Fruit fly (Drosophila melanogaster) whole organism, embryonic: ENCODE results near the gene Tfb5.

Source experiments
- Antp ChIP-seq: fragments of 200-800 bp; sonication (Bioruptor generic); optimal IDR thresholded peaks from 3 replicates; lab custom pipeline; 2016; ENCODE audit warnings: missing biosample characterization, missing genetic modification characterization
- Blimp-1 ChIP-seq: fragments of 200-800 bp; sonication (Bioruptor generic); optimal IDR thresholded peaks from 3 replicates; lab custom pipeline; 2018; ENCODE audit warnings: missing biosample characterization, missing genetic modification characterization, mild to moderate bottlenecking, moderate library complexity, missing genetic modification reagents
- CG10543 ChIP-seq: fragments of 200-800 bp; sonication (Bioruptor generic); optimal IDR thresholded peaks from 3 replicates; lab custom pipeline; 2017; ENCODE audit warnings: missing biosample characterization, mild to moderate bottlenecking, missing genetic modification characterization, moderate library complexity
- CG11696 ChIP-seq: fragments of 200-800 bp; sonication (Bioruptor generic); IDR thresholded peaks from 2 replicates; pipeline ENCODE4 v1.3.6; 2022; ENCODE audit warnings: missing biosample characterization, missing genetic modification characterization
- CG12299 ChIP-seq: fragments of 200-800 bp; sonication (Bioruptor generic); optimal IDR thresholded peaks from 2 replicates; lab custom pipeline; 2018; ENCODE audit warnings: missing biosample characterization, mild to moderate bottlenecking, missing genetic modification characterization
- CG16815 ChIP-seq: fragments of 200-800 bp; sonication (Bioruptor generic); optimal IDR thresholded peaks from 3 replicates; lab custom pipeline; 2017; ENCODE audit warnings: missing biosample characterization, mild to moderate bottlenecking, missing genetic modification characterization
- CG17186 ChIP-seq: fragments of 200-800 bp; sonication (Bioruptor generic); optimal IDR thresholded peaks from 3 replicates; lab custom pipeline; 2017; ENCODE audit warnings: missing biosample characterization, missing genetic modification reagents, missing genetic modification characterization
- CG17568 ChIP-seq: fragments of 200-800 bp; sonication (Bioruptor generic); optimal IDR thresholded peaks from 2 replicates; lab custom pipeline; 2018; ENCODE audit warnings: missing biosample characterization, mild to moderate bottlenecking, missing genetic modification characterization, moderate library complexity
- CG17802 ChIP-seq: fragments of 200-800 bp; sonication (Bioruptor generic); optimal IDR thresholded peaks from 2 replicates; lab custom pipeline; 2018; ENCODE audit warnings: missing biosample characterization, mild to moderate bottlenecking, missing genetic modification characterization, moderate library complexity
- CG1792 ChIP-seq: fragments of 200-800 bp; sonication (Bioruptor generic); optimal IDR thresholded peaks from 2 replicates; lab custom pipeline; 2016; ENCODE audit warnings: missing biosample characterization, missing genetic modification characterization
- CG2202 ChIP-seq: fragments of 200-800 bp; sonication (Bioruptor generic); optimal IDR thresholded peaks from 2 replicates; lab custom pipeline; 2018; ENCODE audit warnings: missing biosample characterization, mild to moderate bottlenecking, missing genetic modification characterization
- CG30403 ChIP-seq: fragments of 200-800 bp; sonication (Bioruptor generic); optimal IDR thresholded peaks from 3 replicates; lab custom pipeline; 2016; ENCODE audit warnings: missing biosample characterization, missing genetic modification characterization
- CG31224 ChIP-seq: fragments of 200-800 bp; sonication (Bioruptor generic); IDR thresholded peaks from 2 replicates; pipeline ENCODE4 v1.3.6; 2022; ENCODE audit warnings: missing biosample characterization, missing genetic modification characterization
- CG42726 ChIP-seq: fragments of 200-800 bp; sonication (Bioruptor generic); IDR thresholded peaks from 2 replicates; pipeline ENCODE4 v1.3.6; 2022; ENCODE audit warnings: missing biosample characterization, missing genetic modification characterization; ENCODE audit not compliant: partially characterized antibody
- CG4404 ChIP-seq: fragments of 200-800 bp; sonication (Bioruptor generic); IDR thresholded peaks from 2 replicates; pipeline ENCODE4 v1.3.6; 2022; ENCODE audit warnings: missing biosample characterization, missing genetic modification characterization
- CG6791 ChIP-seq: fragments of 200-800 bp; sonication (Bioruptor generic); IDR thresholded peaks from 3 replicates; pipeline ENCODE4 v1.3.6; 2022; ENCODE audit warnings: missing biosample characterization, missing genetic modification characterization; ENCODE audit not compliant: partially characterized antibody
- CG9609 ChIP-seq: fragments of 200-800 bp; sonication (Bioruptor generic); optimal IDR thresholded peaks from 3 replicates; lab custom pipeline; 2016; ENCODE audit warnings: missing biosample characterization, missing genetic modification characterization
- CG9797 ChIP-seq: fragments of 200-800 bp; sonication (Bioruptor generic); optimal IDR thresholded peaks from 3 replicates; lab custom pipeline; 2018; ENCODE audit warnings: missing biosample characterization, mild to moderate bottlenecking, missing genetic modification characterization
- CHES-1-like ChIP-seq: fragments of 200-800 bp; sonication (Bioruptor generic); optimal IDR thresholded peaks from 2 replicates; lab custom pipeline; 2016; ENCODE audit warnings: missing biosample characterization, missing genetic modification characterization
- Camta ChIP-seq: fragments of 200-800 bp; sonication (Bioruptor generic); optimal IDR thresholded peaks from 2 replicates; lab custom pipeline; 2016; ENCODE audit warnings: missing biosample characterization, missing genetic modification characterization
- D19B ChIP-seq: fragments of 200-800 bp; sonication (Bioruptor generic); optimal IDR thresholded peaks from 2 replicates; lab custom pipeline; 2017; ENCODE audit warnings: missing biosample characterization, mild to moderate bottlenecking, missing genetic modification characterization
- Dfd ChIP-seq, 2 experiments: fragments of >200 bp; optimal IDR thresholded peaks; 2 replicates each; lab custom pipeline; 2017; ENCODE audit warnings: missing biosample characterization in 2 of 2, missing genetic modification characterization in 2 of 2
- Doc3 ChIP-seq: fragments of 200-800 bp; sonication (Bioruptor generic); IDR thresholded peaks from 3 replicates; pipeline ENCODE4 v1.3.6; 2022; ENCODE audit warnings: missing biosample characterization, missing genetic modification characterization; ENCODE audit not compliant: partially characterized antibody
- Drgx ChIP-seq: fragments of 200-800 bp; sonication (Bioruptor generic); IDR thresholded peaks from 2 replicates; pipeline ENCODE4 v1.3.6; 2022; ENCODE audit warnings: missing biosample characterization, missing genetic modification characterization
- Jarid2 ChIP-seq: fragments of 200-800 bp; sonication (Bioruptor generic); optimal IDR thresholded peaks from 3 replicates; lab custom pipeline; 2017; ENCODE audit warnings: mild to moderate bottlenecking, missing biosample characterization, missing genetic modification reagents, missing genetic modification characterization
- Optix ChIP-seq: fragments of 200-800 bp; sonication (Bioruptor generic); IDR thresholded peaks from 3 replicates; pipeline ENCODE4 v1.3.6; 2022; ENCODE audit warnings: missing biosample characterization, missing genetic modification characterization
- Sox100B ChIP-seq: fragments of 200-800 bp; sonication (Bioruptor generic); optimal IDR thresholded peaks from 3 replicates; lab custom pipeline; 2018; ENCODE audit warnings: missing biosample characterization, mild to moderate bottlenecking, missing genetic modification characterization
- Spps ChIP-seq: fragments of 200-800 bp; sonication (Bioruptor generic); optimal IDR thresholded peaks from 2 replicates; lab custom pipeline; 2018; ENCODE audit warnings: missing biosample characterization, mild to moderate bottlenecking, missing genetic modification characterization
- Xbp1 ChIP-seq: fragments of 200-800 bp; sonication (Bioruptor generic); optimal IDR thresholded peaks from 3 replicates; lab custom pipeline; 2016; ENCODE audit warnings: missing biosample characterization, mild to moderate bottlenecking, missing genetic modification characterization
- abd-A ChIP-seq: fragments of 200-800 bp; sonication (Bioruptor generic); optimal IDR thresholded peaks from 3 replicates; lab custom pipeline; 2019; ENCODE audit warnings: missing biosample characterization, mild to moderate bottlenecking, missing genetic modification characterization, moderate library complexity
- ac ChIP-seq: fragments of 200-800 bp; sonication (Bioruptor generic); optimal IDR thresholded peaks from 3 replicates; lab custom pipeline; 2017; ENCODE audit warnings: missing biosample characterization, mild to moderate bottlenecking, missing genetic modification characterization
- amos ChIP-seq: fragments of 200-800 bp; sonication (Bioruptor generic); IDR thresholded peaks from 2 replicates; pipeline ENCODE4 v1.3.6; 2022; ENCODE audit warnings: missing biosample characterization, missing genetic modification characterization; ENCODE audit not compliant: partially characterized antibody
- aop ChIP-seq: fragments of 200-800 bp; sonication (Bioruptor generic); IDR thresholded peaks from 2 replicates; pipeline ENCODE4 v1.3.6; 2022; ENCODE audit warnings: missing biosample characterization, missing genetic modification characterization
- ap ChIP-seq: fragments of 200-800 bp; sonication (Bioruptor generic); IDR thresholded peaks from 2 replicates; pipeline ENCODE4 v1.3.6; 2022; ENCODE audit warnings: missing biosample characterization, missing genetic modification characterization
- dpn ChIP-seq, 2 experiments: fragments of 200-800 bp; sonication (Bioruptor generic); optimal IDR thresholded peaks; 3 replicates each; lab custom pipeline; 2016; ENCODE audit warnings: missing biosample characterization in 2 of 2, missing genetic modification characterization in 2 of 2
- dysf ChIP-seq: fragments of 200-800 bp; sonication (Bioruptor generic); IDR thresholded peaks from 3 replicates; pipeline ENCODE4 v1.3.6; 2022; ENCODE audit warnings: missing biosample characterization, missing genetic modification characterization
- en ChIP-seq: fragments of 200-800 bp; sonication (Bioruptor generic); optimal IDR thresholded peaks from 2 replicates; lab custom pipeline; 2016; ENCODE audit warnings: missing biosample characterization, missing genetic modification characterization
- esg ChIP-seq: fragments of 200-800 bp; sonication (Bioruptor generic); conservative IDR thresholded peaks from 2 replicates; pipeline ENCODE4 v1.3.6; 2022; ENCODE audit warnings: missing biosample characterization, missing genetic modification characterization
- eve ChIP-seq, 2 experiments: fragments of >200 bp; optimal IDR thresholded peaks; 2 replicates each; lab custom pipeline; 2017; ENCODE audit warnings: missing biosample characterization in 2 of 2, missing genetic modification characterization in 2 of 2
- grn ChIP-seq: fragments of 200-800 bp; sonication (Bioruptor generic); optimal IDR thresholded peaks from 3 replicates; lab custom pipeline; 2017; ENCODE audit warnings: missing biosample characterization, missing genetic modification characterization
- nom ChIP-seq: fragments of 200-800 bp; sonication (Bioruptor generic); optimal IDR thresholded peaks from 2 replicates; lab custom pipeline; 2017; ENCODE audit warnings: missing biosample characterization, missing genetic modification characterization, mild to moderate bottlenecking, moderate library complexity, missing genetic modification reagents
- onecut ChIP-seq: fragments of 200-800 bp; sonication (Bioruptor generic); IDR thresholded peaks from 2 replicates; pipeline ENCODE4 v1.3.6; 2022; ENCODE audit warnings: missing biosample characterization, missing genetic modification characterization
- p53 ChIP-seq: fragments of 200-800 bp; sonication (Bioruptor generic); optimal IDR thresholded peaks from 2 replicates; lab custom pipeline; 2016; ENCODE audit warnings: missing biosample characterization, missing genetic modification characterization
- pita ChIP-seq: fragments of 200-800 bp; sonication (Bioruptor generic); optimal IDR thresholded peaks from 2 replicates; lab custom pipeline; 2017; ENCODE audit warnings: missing biosample characterization, mild to moderate bottlenecking, missing genetic modification characterization
- scrt ChIP-seq: fragments of 200-800 bp; sonication (Bioruptor generic); optimal IDR thresholded peaks from 2 replicates; lab custom pipeline; 2018; ENCODE audit warnings: missing biosample characterization, mild to moderate bottlenecking, missing genetic modification characterization, moderate library complexity
- sob ChIP-seq: fragments of 200-800 bp; sonication (Bioruptor generic); IDR thresholded peaks from 2 replicates; pipeline ENCODE4 v1.3.6; 2022; ENCODE audit warnings: missing biosample characterization, missing genetic modification characterization
- sqz ChIP-seq: fragments of 200-800 bp; sonication (Bioruptor generic); optimal IDR thresholded peaks from 3 replicates; lab custom pipeline; 2018; ENCODE audit warnings: missing biosample characterization, mild to moderate bottlenecking, missing genetic modification characterization
- tll ChIP-seq, 2 experiments: fragments of 200-800 bp in 1 of 2; fragments of >200 bp in 1 of 2; sonication (Bioruptor generic) in 1 of 2; optimal IDR thresholded peaks; 2 replicates each; lab custom pipeline; 2017 to 2019; ENCODE audit warnings: missing biosample characterization in 2 of 2, missing genetic modification characterization in 2 of 2, mild to moderate bottlenecking in 1 of 2, moderate library complexity in 1 of 2
- tx ChIP-seq: fragments of 200-800 bp; sonication (Bioruptor generic); optimal IDR thresholded peaks from 2 replicates; lab custom pipeline; 2016; ENCODE audit warnings: missing biosample characterization, missing genetic modification characterization
- zfh2 ChIP-seq: fragments of 200-800 bp; sonication (Bioruptor generic); optimal IDR thresholded peaks from 2 replicates; lab custom pipeline; 2016; ENCODE audit warnings: missing biosample characterization, missing genetic modification characterization

Gene Tfb5

DNA sequence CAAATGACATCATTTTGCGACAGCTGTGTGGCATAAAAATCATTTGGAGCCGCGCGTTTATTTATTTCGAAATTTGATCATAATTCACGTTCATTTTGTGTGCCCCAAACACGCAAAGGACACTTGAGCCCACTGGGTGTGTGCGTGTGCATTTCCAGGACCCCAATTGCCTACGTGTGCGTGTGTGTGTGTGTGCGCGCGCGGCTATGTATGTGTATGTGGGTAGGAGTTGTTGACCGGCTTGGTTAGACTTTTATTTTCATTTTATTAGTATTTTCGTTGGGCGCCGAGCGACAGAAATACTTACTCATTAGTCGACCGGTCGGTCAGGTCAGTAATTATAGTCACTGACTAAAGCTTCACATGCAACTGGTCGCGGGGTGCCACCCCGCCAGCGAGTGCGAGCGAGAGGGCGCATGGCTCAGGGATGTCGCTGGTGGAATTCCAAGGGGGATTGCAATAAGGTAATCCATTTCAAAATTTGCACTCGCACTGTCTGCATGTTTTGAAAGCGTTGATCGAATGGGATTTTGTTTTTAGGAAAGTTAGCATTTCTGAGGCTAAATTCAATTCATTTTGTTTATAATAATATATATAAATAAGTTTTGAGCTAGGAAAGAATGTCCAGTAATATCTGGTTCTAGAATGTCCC, 33.0 kb upstream of the Tfb5 start (continued):
- TF ChIP-seq tx (GFP tag; lab: Kevin White, UChicago) (no peak), p53 (GFP tag; lab: Kevin White, UChicago) (no peak), Doc3 (GFP tag; lab: Robert Waterston, UW) (no peak), sob (GFP tag; lab: Robert Waterston, UW) (no peak), Xbp1 (GFP tag; lab: Kevin White, UChicago) (peak; percentile 63), sqz (GFP tag; lab: Kevin White, UChicago) (no peak), Spps (tag; lab: Kevin White, UChicago) (no peak), ap (GFP tag; lab: Robert Waterston, UW) (no peak), CG30403 (GFP tag; lab: Kevin White, UChicago) (peak; percentile 48), CG17186 (GFP tag; lab: Kevin White, UChicago) (no peak), Antp (GFP tag; lab: Kevin White, UChicago) (peak; percentile 32), CG16815 (GFP tag; lab: Kevin White, UChicago) (peak; percentile 29), CG1792 (no peak), CG17802 (tag; lab: Kevin White, UChicago) (no peak), onecut (GFP tag; lab: Robert Waterston, UW) (no peak), Optix (GFP tag; lab: Robert Waterston, UW) (peak; percentile 44; the same call in 1 of the 3 replicates), Dfd (GFP tag; optimal IDR thresholded peaks at IDR 0.05; lab: Kevin White, UChicago) (no peak), Camta (GFP tag; lab: Kevin White, UChicago) (no peak), CG2202 (no peak), en (GFP tag; lab: Kevin White, UChicago) (no peak), Blimp-1 (GFP tag; lab: Kevin White, UChicago) (peak; percentile 14), CG10543 (no peak), CG9797 (GFP tag; lab: Kevin White, UChicago) (no peak), CG31224 (GFP tag; lab: Robert Waterston, UW) (0 out of 2 replicates have a peak, but pooled peaks have one; percentile 12), CG9609 (GFP tag; lab: Kevin White, UChicago) (no peak), nom (GFP tag; lab: Kevin White, UChicago) (no peak), scrt (GFP tag; lab: Kevin White, UChicago) (peak; percentile 76), CG6791 (no peak), CG12299 (no peak), CG4404 (GFP tag; lab: Robert Waterston, UW) (no peak; the same call in 1 of the 2 replicates), Jarid2 (no peak), Sox100B (no peak), tll (GFP tag; optimal IDR thresholded peaks at IDR 0.05; lab: Kevin White, UChicago) (no peak), dpn (GFP tag; optimal IDR thresholded peaks at IDR 0.05; lab: Kevin White, UChicago) (peak in 1 of 2 experiments; percentile 62), CG11696 (GFP tag; lab: Robert Waterston, UW) (no peak), dysf (peak; percentile 62; the same call in 2 of the 3 replicates), D19B (GFP tag; lab: Kevin White, UChicago) (peak; percentile 10), amos (no peak), Drgx (GFP tag; lab: Robert Waterston, UW) (peak; percentile 73), aop (GFP tag; lab: Robert Waterston, UW) (no peak), grn (GFP tag; lab: Kevin White, UChicago) (no peak), abd-A (tag; lab: Kevin White, UChicago) (peak; percentile 50), pita (no peak), CG17568 (GFP tag; lab: Kevin White, UChicago) (no peak), zfh2 (GFP tag; lab: Kevin White, UChicago) (peak; percentile 37), eve (GFP tag; optimal IDR thresholded peaks at IDR 0.05; lab: Kevin White, UChicago) (no peak), ac (GFP tag; lab: Kevin White, UChicago) (no peak), CHES-1-like (no peak), CG42726 (GFP tag; lab: Robert Waterston, UW) (no peak), esg (GFP tag; lab: Robert Waterston, UW) (no peak)
